Fruit fly (Drosophila melanogaster) whole organism, prepupa: Measurements from ENCODE around the gene CG12516.

Experiments
- CG10631 ChIP-seq: fragments of 200-800 bp; sonication (Bioruptor generic); optimal IDR thresholded peaks from 2 replicates; lab custom pipeline; 2016; ENCODE audit warnings: missing biosample characterization, missing genetic modification characterization
- CG11294 ChIP-seq: fragments of 200-800 bp; sonication (Bioruptor generic); IDR thresholded peaks from 2 replicates; pipeline ENCODE4 v1.3.6; 2022; ENCODE audit warnings: missing biosample characterization, missing genetic modification characterization
- CG11762 ChIP-seq: fragments of 200-800 bp; sonication (Bioruptor generic); optimal IDR thresholded peaks from 3 replicates; lab custom pipeline; 2016; ENCODE audit warnings: missing biosample characterization, missing genetic modification characterization; ENCODE audit not compliant: insufficient read depth
- CG11902 ChIP-seq: fragments of 200-800 bp; sonication (Bioruptor generic); optimal IDR thresholded peaks from 3 replicates; lab custom pipeline; 2016; ENCODE audit warnings: missing biosample characterization, missing genetic modification characterization
- CG15336 ChIP-seq: fragments of 200-800 bp; sonication (Bioruptor generic); IDR thresholded peaks from 2 replicates; pipeline ENCODE4 v1.3.6; 2022; ENCODE audit warnings: missing biosample characterization, missing genetic modification characterization
- CG1621 ChIP-seq: fragments of 200-800 bp; sonication (Bioruptor generic); optimal IDR thresholded peaks from 3 replicates; lab custom pipeline; 2018; ENCODE audit warnings: missing biosample characterization, mild to moderate bottlenecking, missing genetic modification characterization
- CG6163 ChIP-seq: fragments of 200-800 bp; sonication (Bioruptor generic); IDR thresholded peaks from 3 replicates; pipeline ENCODE4 v1.3.6; 2022; ENCODE audit warnings: missing biosample characterization, missing genetic modification characterization
- CG6276 ChIP-seq: fragments of 200-800 bp; sonication (Bioruptor generic); optimal IDR thresholded peaks from 2 replicates; lab custom pipeline; 2017; ENCODE audit warnings: missing biosample characterization, mild to moderate bottlenecking, missing genetic modification characterization
- CG6854 ChIP-seq: fragments of 200-800 bp; sonication (Bioruptor generic); optimal IDR thresholded peaks from 2 replicates; lab custom pipeline; 2017; ENCODE audit warnings: missing biosample characterization, mild to moderate bottlenecking, missing genetic modification characterization
- CG8119 ChIP-seq: fragments of 200-800 bp; sonication (Bioruptor generic); IDR thresholded peaks from 3 replicates; pipeline ENCODE4 v1.3.6; 2022; ENCODE audit warnings: missing biosample characterization, missing genetic modification characterization
- Eip78C ChIP-seq: fragments of 200-800 bp; sonication (Bioruptor generic); peaks from one replicate; lab custom pipeline; 2016; ENCODE audit warnings: missing biosample characterization, missing genetic modification characterization
- Eip93F ChIP-seq: fragments of 200-800 bp; sonication (Bioruptor generic); optimal IDR thresholded peaks from 2 replicates; lab custom pipeline; 2016; ENCODE audit warnings: missing biosample characterization, mild to moderate bottlenecking, missing genetic modification characterization
- Ets21C ChIP-seq: fragments of 200-800 bp; sonication (Bioruptor generic); optimal IDR thresholded peaks from 3 replicates; lab custom pipeline; 2016; ENCODE audit warnings: missing biosample characterization, missing genetic modification characterization
- Hr38 ChIP-seq: sonication (Bioruptor generic); optimal IDR thresholded peaks from 2 replicates; lab custom pipeline; 2016; ENCODE audit warnings: missing biosample characterization, missing genetic modification characterization
- Hr39 ChIP-seq: fragments of 200-800 bp; sonication (Bioruptor generic); optimal IDR thresholded peaks from 2 replicates; lab custom pipeline; 2016; ENCODE audit warnings: missing biosample characterization, missing genetic modification characterization
- Hr4 ChIP-seq: fragments of 200-800 bp; sonication (Bioruptor generic); optimal IDR thresholded peaks from 3 replicates; lab custom pipeline; 2016; ENCODE audit warnings: missing biosample characterization, missing genetic modification characterization
- Lpt ChIP-seq: fragments of 200-800 bp; sonication (Bioruptor generic); optimal IDR thresholded peaks from 3 replicates; lab custom pipeline; 2016; ENCODE audit warnings: missing biosample characterization, missing genetic modification characterization
- Smox ChIP-seq: fragments of 200-800 bp; sonication (Bioruptor generic); optimal IDR thresholded peaks from 3 replicates; lab custom pipeline; 2016; ENCODE audit warnings: missing biosample characterization, missing genetic modification characterization
- Sox15 ChIP-seq: fragments of 200-800 bp; sonication (Bioruptor generic); optimal IDR thresholded peaks from 3 replicates; lab custom pipeline; 2016; ENCODE audit warnings: missing biosample characterization, missing genetic modification characterization
- achi ChIP-seq: fragments of 200-800 bp; sonication (Bioruptor generic); optimal IDR thresholded peaks from 3 replicates; lab custom pipeline; 2016; ENCODE audit warnings: missing biosample characterization, missing genetic modification characterization
- acj6 ChIP-seq: fragments of 200-800 bp; sonication (Bioruptor generic); optimal IDR thresholded peaks from 3 replicates; lab custom pipeline; 2016; ENCODE audit warnings: missing biosample characterization, missing genetic modification characterization
- dsx ChIP-seq: fragments of 200-800 bp; optimal IDR thresholded peaks from 3 replicates; lab custom pipeline; 2019; ENCODE audit warnings: missing biosample characterization, mild to moderate bottlenecking, missing genetic modification characterization, moderate library complexity; ENCODE audit not compliant: poor library complexity, severe bottlenecking
- esn ChIP-seq: fragments of 200-800 bp; sonication (Bioruptor generic); optimal IDR thresholded peaks from 2 replicates; lab custom pipeline; 2016; ENCODE audit warnings: missing biosample characterization, mild to moderate bottlenecking, missing genetic modification characterization, moderate library complexity
- fd59A ChIP-seq: fragments of 200-800 bp; sonication (Bioruptor generic); optimal IDR thresholded peaks from 2 replicates; lab custom pipeline; 2017; ENCODE audit warnings: missing biosample characterization, mild to moderate bottlenecking, missing genetic modification characterization, missing genetic modification reagents
- pdm3 ChIP-seq: fragments of 200-800 bp; sonication (Bioruptor generic); optimal IDR thresholded peaks from 3 replicates; lab custom pipeline; 2016; ENCODE audit warnings: missing biosample characterization, missing genetic modification characterization
- salr ChIP-seq, 2 experiments: fragments of 200-800 bp; sonication (Bioruptor generic); optimal IDR thresholded peaks; 3 replicates each; lab custom pipeline; 2016 to 2018; ENCODE audit warnings: missing biosample characterization in 2 of 2, missing genetic modification characterization in 2 of 2, mild to moderate bottlenecking in 1 of 2
- ss ChIP-seq, 2 experiments: fragments of 200-800 bp; sonication (Bioruptor generic); optimal IDR thresholded peaks; 2 replicates in 1 of 2; 3 replicates in 1 of 2; lab custom pipeline; 2017 to 2018; ENCODE audit warnings: mild to moderate bottlenecking in 2 of 2, missing biosample characterization in 2 of 2, missing genetic modification characterization in 2 of 2, moderate library complexity in 1 of 2
- svp ChIP-seq: fragments of 200-800 bp; sonication (Bioruptor generic); peaks from one replicate; lab custom pipeline; 2016; ENCODE audit warnings: missing biosample characterization, missing genetic modification characterization
- vri ChIP-seq: fragments of 200-800 bp; sonication (Bioruptor generic); optimal IDR thresholded peaks from 3 replicates; lab custom pipeline; 2016; ENCODE audit warnings: missing biosample characterization, mild to moderate bottlenecking, missing genetic modification characterization

Gene CG12516

DNA sequence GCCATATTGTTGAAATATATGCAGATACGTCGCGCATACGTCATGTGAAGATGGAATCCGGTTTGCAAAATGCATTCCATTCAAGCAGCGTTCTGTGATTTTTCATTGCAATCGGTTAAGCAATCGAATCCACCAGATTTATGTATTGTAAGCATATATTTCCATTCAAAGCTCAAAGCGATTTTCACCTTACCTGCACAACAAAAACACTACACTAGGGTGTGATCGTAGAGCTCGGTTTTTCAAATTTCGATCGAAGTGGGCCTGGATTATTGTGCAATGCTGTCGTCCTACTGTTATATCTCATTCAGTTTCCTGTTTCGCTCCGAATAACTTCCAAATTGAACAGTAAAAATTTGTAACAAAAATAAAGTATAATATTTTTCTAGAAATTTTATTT, 13.4 kb downstream of the CG12516 start, which contains the start of gene Mst98Ca:
Gene Mst98Ca, plus strand, starts transcription at position 301 of the 400 bp plus-strand sequence.
- TF ChIP-seq CG1621 = no peak
- TF ChIP-seq vri (GFP tag; lab: Kevin White, UChicago) = no peak
- TF ChIP-seq Hr4 = no peak
- no peak for TF ChIP-seq Eip93F (GFP tag; lab: Kevin White, UChicago)
- no peak for TF ChIP-seq Ets21C (GFP tag; lab: Kevin White, UChicago)
- no peak for TF ChIP-seq Hr38 (GFP tag; lab: Kevin White, UChicago)
- TF ChIP-seq achi (GFP tag; lab: Kevin White, UChicago) = no peak
- no peak for TF ChIP-seq fd59A (GFP tag; lab: Kevin White, UChicago)
- TF ChIP-seq dsx (GFP tag; lab: Kevin White, UChicago) = no peak
- TF ChIP-seq Lpt (GFP tag; lab: Kevin White, UChicago) = no peak
- no peak for TF ChIP-seq CG15336 (GFP tag; lab: Robert Waterston, UW)
- TF ChIP-seq CG6276 (GFP tag; lab: Kevin White, UChicago) = no peak
- TF ChIP-seq Sox15 (GFP tag; lab: Kevin White, UChicago) = no peak
- no peak for TF ChIP-seq salr (GFP tag; optimal IDR thresholded peaks at IDR 0.05; lab: Kevin White, UChicago)
- TF ChIP-seq Eip78C (GFP tag; lab: Kevin White, UChicago) = no peak
- TF ChIP-seq Smox (GFP tag; lab: Kevin White, UChicago) = no peak
- TF ChIP-seq pdm3 (GFP tag; lab: Kevin White, UChicago) = no peak
- TF ChIP-seq, all 60 proteins: peak for 0

DNA sequence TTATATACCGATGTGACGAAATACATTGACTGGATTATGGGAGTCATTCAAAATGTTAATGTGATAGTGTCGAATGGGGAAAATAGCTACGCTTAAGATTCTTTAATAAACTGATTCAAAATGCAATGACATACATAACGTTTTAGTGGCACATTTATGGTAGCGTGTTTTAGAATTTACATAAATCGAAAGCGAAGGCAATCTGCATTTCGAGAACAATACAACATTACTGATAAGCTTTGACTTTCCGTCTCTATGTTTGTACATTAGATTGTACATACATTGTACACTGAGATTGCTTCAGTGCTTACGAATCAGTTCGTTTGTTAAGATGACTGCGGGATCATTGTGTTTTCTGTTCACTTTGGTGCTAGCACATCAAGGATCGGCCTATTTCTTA, 21.0 kb downstream of the CG12516 start, which contains the start of gene CG34437:
Gene CG34437, plus strand, starts transcription at position 301 of the 400 bp plus-strand sequence.
- TF ChIP-seq CG11902 (GFP tag; lab: Kevin White, UChicago) = no peak
- no peak for TF ChIP-seq achi (GFP tag; lab: Kevin White, UChicago)
- TF ChIP-seq svp = peak; percentile 2
- TF ChIP-seq CG6163 (GFP tag; lab: Robert Waterston, UW) = no peak

DNA sequence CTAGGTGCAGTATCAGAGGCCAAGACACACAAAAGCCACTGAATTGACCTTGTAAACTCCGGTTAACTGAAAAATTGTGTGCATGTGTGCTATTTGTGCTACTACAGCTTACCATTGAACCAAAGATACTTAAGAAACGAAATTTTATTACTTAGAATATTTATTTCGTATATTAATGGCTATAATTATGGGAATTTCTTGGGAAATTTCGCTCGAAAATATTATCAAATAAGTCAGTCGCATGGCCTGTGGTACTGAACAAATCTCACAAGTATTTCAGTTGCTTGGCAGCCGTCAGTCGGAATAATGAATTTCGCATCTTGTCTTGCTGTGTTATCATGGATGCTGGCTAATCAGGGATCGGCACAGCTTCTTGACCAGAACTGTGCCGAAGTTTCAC, 22.1 kb downstream of the CG12516 start, which contains the start of gene CG34436:
Gene CG34436, plus strand, starts transcription at position 301 of the 400 bp plus-strand sequence.
- TF ChIP-seq svp (peak; percentile 75), acj6 (GFP tag; lab: Kevin White, UChicago) (no peak), ss (GFP tag; optimal IDR thresholded peaks at IDR 0.05; lab: Kevin White, UChicago) (no peak)
- TF ChIP-seq, all 60 proteins: peak for 1

DNA sequence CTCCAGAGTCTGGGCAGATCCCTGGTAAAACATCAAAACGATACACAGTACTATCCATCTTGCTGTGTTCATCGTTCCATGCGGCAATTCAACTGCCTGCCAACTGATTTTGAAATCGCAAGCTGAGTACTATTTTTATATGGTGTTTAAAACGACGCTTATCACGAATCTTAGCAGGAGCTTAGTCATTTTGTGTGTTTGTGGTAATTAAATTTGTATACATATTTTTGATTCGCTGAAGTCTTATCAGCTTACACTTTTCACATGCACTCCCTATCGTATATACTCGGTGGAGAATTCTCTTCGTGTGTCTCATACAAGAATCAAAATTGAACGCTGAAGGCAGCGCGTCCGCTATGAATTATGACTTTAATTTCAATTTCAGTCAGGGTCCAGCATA, 39.7 kb downstream of the CG12516 start, which contains the start of gene CG43124:
Gene CG43124, minus strand, starts transcription at position 101 of the 400 bp plus-strand sequence.
- no peak for TF ChIP-seq CG10631 (GFP tag; lab: Kevin White, UChicago)
- no peak for TF ChIP-seq Sox15 (GFP tag; lab: Kevin White, UChicago)
- TF ChIP-seq Eip93F (GFP tag; lab: Kevin White, UChicago) = no peak
- TF ChIP-seq CG6854 = no peak
- TF ChIP-seq salr (GFP tag; optimal IDR thresholded peaks at IDR 0.05; lab: Kevin White, UChicago) = no peak
- peak; percentile 59 for TF ChIP-seq svp
- no peak for TF ChIP-seq Hr39 (GFP tag; lab: Kevin White, UChicago)

DNA sequence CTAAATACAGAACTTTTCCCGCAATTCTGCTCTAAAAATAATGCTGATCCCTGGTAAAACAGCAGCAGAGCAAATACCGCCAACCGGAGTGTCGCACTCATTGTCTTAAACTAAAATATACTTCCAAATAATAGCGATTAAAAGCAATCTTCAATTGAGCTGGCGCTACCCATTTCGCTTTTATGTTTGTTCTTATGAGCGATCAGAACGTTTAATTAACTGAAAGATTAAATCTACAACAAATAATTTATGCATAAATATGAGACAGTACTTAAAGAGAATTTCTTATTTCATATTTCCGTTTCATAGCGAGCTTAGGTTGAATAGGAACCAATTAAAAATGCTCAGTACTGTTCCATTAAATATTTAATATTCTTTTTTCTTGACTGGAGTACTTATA, 40.9 kb downstream of the CG12516 start, which contains the start of gene CG43125:
Gene CG43125, minus strand, starts transcription at position 101 of the 400 bp plus-strand sequence.
- no peak for TF ChIP-seq CG11294
- no peak for TF ChIP-seq CG6276 (GFP tag; lab: Kevin White, UChicago)
- no peak for TF ChIP-seq dsx (GFP tag; lab: Kevin White, UChicago)
- TF ChIP-seq Eip78C (GFP tag; lab: Kevin White, UChicago) = no peak
- no peak for TF ChIP-seq CG8119
- TF ChIP-seq vri (GFP tag; lab: Kevin White, UChicago) = no peak
- TF ChIP-seq CG11762 (GFP tag; lab: Kevin White, UChicago) = no peak
- TF ChIP-seq Eip93F (GFP tag; lab: Kevin White, UChicago) = no peak
- no peak for TF ChIP-seq esn
